Worm (Caenorhabditis elegans): Measurements from ENCODE around the gene F18E9.4.
"Not testable (repeated sequence)": the region's sequence is repeated elsewhere in the genome, so short reads cannot be mapped to it uniquely, and the experiment has no call there.

Gene F18E9.4

ce11 chrX:8580217-8580616 lies at the start of gene F18E9.4:
Gene F18E9.4, plus strand, starts transcription at chrX:8580517.
- TF ChIP-seq elt-3 (tag; optimal IDR thresholded peaks at IDR 0.05) (no peak), fkh-2 (tag; optimal IDR thresholded peaks at IDR 0.05) (no peak), ceh-28 (tag; optimal IDR thresholded peaks at IDR 0.05) (no peak), daf-12 (tag; optimal IDR thresholded peaks at IDR 0.05) (no peak), pha-4 (tag; optimal IDR thresholded peaks at IDR 0.05) (no peak), sea-2 (GFP tag; optimal IDR thresholded peaks at IDR 0.05) (no peak), egl-5 (tag; optimal IDR thresholded peaks at IDR 0.05) (no peak), skn-1 (tag; optimal IDR thresholded peaks at IDR 0.05) (no peak), nhr-25 (tag; optimal IDR thresholded peaks at IDR 0.05) (no peak), nhr-77 (tag; optimal IDR thresholded peaks at IDR 0.05) (no peak), ztf-4 (tag; optimal IDR thresholded peaks at IDR 0.05) (no peak), nhr-28 (tag; optimal IDR thresholded peaks at IDR 0.05) (no peak), ama-1 (optimal IDR thresholded peaks at IDR 0.05) (no peak), elt-2 (tag; optimal IDR thresholded peaks at IDR 0.05) (no peak), elt-1 (tag; optimal IDR thresholded peaks at IDR 0.05) (no peak), lin-15B (tag; optimal IDR thresholded peaks at IDR 0.05) (no peak), hmg-11 (tag; optimal IDR thresholded peaks at IDR 0.05) (no peak)

- not testable (repeated sequence) for TF ChIP-seq aly-2 (tag; optimal IDR thresholded peaks at IDR 0.05); sea-2 (GFP tag; optimal IDR thresholded peaks at IDR 0.05); lin-15B (tag; optimal IDR thresholded peaks at IDR 0.05)
These were observed 45.3 kb upstream of the F18E9.4 start, which contains the start of gene nspc-1 for ce11 chrX:8535006-8535405. Gene nspc-1, minus strand, starts transcription at chrX:8535106.

- no peak for TF ChIP-seq lsy-12 (tag; optimal IDR thresholded peaks at IDR 0.05)
- no peak for TF ChIP-seq nhr-25 (tag; optimal IDR thresholded peaks at IDR 0.05)
- no peak for TF ChIP-seq ceh-9 (tag; optimal IDR thresholded peaks at IDR 0.05)
- no peak for TF ChIP-seq nhr-77 (tag; optimal IDR thresholded peaks at IDR 0.05)
- TF ChIP-seq tbx-2 (tag; optimal IDR thresholded peaks at IDR 0.05): no peak
- no peak for TF ChIP-seq daf-12 (tag; optimal IDR thresholded peaks at IDR 0.05)
- no peak for TF ChIP-seq mdl-1 (tag; optimal IDR thresholded peaks at IDR 0.05)
These were observed 43.5 kb upstream of the F18E9.4 start, which contains the start of gene nspc-3 for ce11 chrX:8536791-8537190. Gene nspc-3, plus strand, starts transcription at chrX:8537091.

ce11 chrX:8538262-8538776 lies 42.0 kb upstream of the F18E9.4 start, which contains the start of the genes nspc-4 and nspc-5:
Gene nspc-4, minus strand, starts transcription at chrX:8538362.
Gene nspc-5, plus strand, starts transcription at chrX:8538726.
- TF ChIP-seq elt-2, fos-1, lin-39 (tag; optimal IDR thresholded peaks at IDR 0.05): not testable (repeated sequence)

- not testable (repeated sequence) for TF ChIP-seq ztf-4, daf-12, nhr-11 (tag; optimal IDR thresholded peaks at IDR 0.05)
These were observed 38.8 kb upstream of the F18E9.4 start, which contains the start of gene nspc-7 for ce11 chrX:8541562-8541961. Gene nspc-7, plus strand, starts transcription at chrX:8541862.

ce11 chrX:8545971-8546442 lies 34.3 kb upstream of the F18E9.4 start, which contains the start of gene sdha-1:
Gene sdha-1, minus strand, starts transcription at chrX:8546021.
- TF ChIP-seq nhr-67 (tag; optimal IDR thresholded peaks at IDR 0.05) (no peak), nhr-11 (tag; optimal IDR thresholded peaks at IDR 0.05) (no peak), ceh-28 (tag; optimal IDR thresholded peaks at IDR 0.05) (peak; percentile 65), lsy-12 (tag; optimal IDR thresholded peaks at IDR 0.05) (peak; percentile 67), tbx-2 (tag; optimal IDR thresholded peaks at IDR 0.05) (peak; percentile 61), lin-39 (tag; optimal IDR thresholded peaks at IDR 0.05) (peak; percentile 82), eor-1 (tag; optimal IDR thresholded peaks at IDR 0.05) (no peak), jun-1 (tag; optimal IDR thresholded peaks at IDR 0.05) (peak; percentile 81), R02D3.7 (tag; optimal IDR thresholded peaks at IDR 0.05) (peak; percentile 28), fkh-2 (tag; optimal IDR thresholded peaks at IDR 0.05) (no peak), zag-1 (tag; optimal IDR thresholded peaks at IDR 0.05) (no peak), nhr-25 (tag; optimal IDR thresholded peaks at IDR 0.05) (peak; percentile 91), pha-4 (tag; optimal IDR thresholded peaks at IDR 0.05) (peak; percentile 94), ceh-9 (tag; optimal IDR thresholded peaks at IDR 0.05) (no peak), fos-1 (tag; optimal IDR thresholded peaks at IDR 0.05) (peak; percentile 51), ZK546.5 (tag; optimal IDR thresholded peaks at IDR 0.05) (no peak), mml-1 (tag; optimal IDR thresholded peaks at IDR 0.05) (no peak), elt-2 (tag; optimal IDR thresholded peaks at IDR 0.05) (peak; percentile 91), ztf-11 (tag; optimal IDR thresholded peaks at IDR 0.05) (no peak), skn-1 (tag; optimal IDR thresholded peaks at IDR 0.05) (peak; percentile 48), lin-15B (tag; optimal IDR thresholded peaks at IDR 0.05) (peak; percentile 79), nfya-1 (tag; optimal IDR thresholded peaks at IDR 0.05; ENCODE audit: insufficient read depth) (peak; percentile 88), ama-1 (optimal IDR thresholded peaks at IDR 0.05) (peak; percentile 69), nhr-28 (tag; optimal IDR thresholded peaks at IDR 0.05) (no peak), ceh-16 (tag; optimal IDR thresholded peaks at IDR 0.05) (no peak), fkh-10 (GFP tag; optimal IDR thresholded peaks at IDR 0.05) (peak; percentile 4), nhr-43 (tag; optimal IDR thresholded peaks at IDR 0.05; ENCODE audit: poor library complexity, severe bottlenecking) (peak; percentile 57), elt-1 (tag; optimal IDR thresholded peaks at IDR 0.05) (peak; percentile 40), mdl-1 (tag; optimal IDR thresholded peaks at IDR 0.05) (peak; percentile 44), ztf-4 (tag; optimal IDR thresholded peaks at IDR 0.05) (peak; percentile 35), elt-3 (tag; optimal IDR thresholded peaks at IDR 0.05) (no peak), unc-62 (GFP tag; optimal IDR thresholded peaks at IDR 0.05) (no peak)
